Fruit fly (Drosophila melanogaster): ENCODE data around the gene Sfmbt.
A peak's percentile ranks its signal among the peaks of the same experiment; 100 is the strongest.

Gene Sfmbt

DNA sequence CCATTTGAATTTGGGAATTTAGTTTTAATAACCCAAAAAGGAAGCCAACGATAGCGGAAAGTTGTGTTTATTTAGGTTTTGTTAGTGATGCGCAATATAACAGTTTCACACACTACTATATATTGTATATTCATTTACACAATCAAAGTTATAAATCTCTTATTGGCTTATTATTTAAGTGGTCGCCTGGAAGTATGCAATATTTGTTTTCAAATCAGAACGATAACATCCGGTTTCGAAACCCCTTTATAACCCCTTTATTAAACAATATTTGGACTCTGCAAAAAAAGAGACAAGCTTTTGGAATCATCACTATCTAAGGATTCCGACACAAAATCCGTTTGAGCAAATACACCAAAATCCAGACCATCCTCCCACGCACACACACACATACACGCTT lies 18.7 kb downstream of the Sfmbt start (continued):
- TF ChIP-seq so (GFP tag; IDR thresholded peaks at IDR 0.05) (no peak), hb (GFP tag; IDR thresholded peaks at IDR 0.05; ENCODE audit: partially characterized antibody) (no peak), Sox100B (GFP tag; optimal IDR thresholded peaks at IDR 0.05) (no peak), CoRest (tag; optimal IDR thresholded peaks at IDR 0.05) (no peak), hkb (optimal IDR thresholded peaks at IDR 0.05) (no peak), hkb (GFP tag; IDR thresholded peaks at IDR 0.05) (no peak), Hr51 (GFP tag; optimal IDR thresholded peaks at IDR 0.05) (no peak), bcd (GFP tag; optimal IDR thresholded peaks at IDR 0.05) (peak; percentile 6), Nf-YA (GFP tag; IDR thresholded peaks at IDR 0.05) (no peak), br (optimal IDR thresholded peaks at IDR 0.05) (no peak), Ets97D (GFP tag; optimal IDR thresholded peaks at IDR 0.05) (peak; percentile 90), CG2678 (tag; optimal IDR thresholded peaks at IDR 0.05) (no peak), CG18011 (GFP tag; optimal IDR thresholded peaks at IDR 0.05) (no peak), inv (GFP tag; IDR thresholded peaks at IDR 0.05; ENCODE audit: partially characterized antibody) (no peak), CG10274 (GFP tag; optimal IDR thresholded peaks at IDR 0.05) (no peak), CG12155 (GFP tag; optimal IDR thresholded peaks at IDR 0.05) (no peak), sens (GFP tag) (peak; percentile 59), Ada2b (GFP tag; IDR thresholded peaks at IDR 0.05) (no peak), Rfx (GFP tag; IDR thresholded peaks at IDR 0.05) (no peak), her (GFP tag; optimal IDR thresholded peaks at IDR 0.05) (no peak), ci (GFP tag; IDR thresholded peaks at IDR 0.05) (no peak), CG7839 (tag; optimal IDR thresholded peaks at IDR 0.05) (no peak), prd (optimal IDR thresholded peaks at IDR 0.05) (no peak), prd (GFP tag; IDR thresholded peaks at IDR 0.05) (no peak), HHEX (GFP tag; optimal IDR thresholded peaks at IDR 0.05) (peak; percentile 51), CG31441 (GFP tag; IDR thresholded peaks at IDR 0.05) (no peak), wek (GFP tag; optimal IDR thresholded peaks at IDR 0.05) (no peak), CG17361 (GFP tag; IDR thresholded peaks at IDR 0.05) (no peak), CG6272 (GFP tag; IDR thresholded peaks at IDR 0.05) (no peak), CG12071 (GFP tag; optimal IDR thresholded peaks at IDR 0.05) (peak; percentile 6), CG15073 (GFP tag; optimal IDR thresholded peaks at IDR 0.05) (no peak), grau (tag; optimal IDR thresholded peaks at IDR 0.05) (no peak), CG6765 (GFP tag; optimal IDR thresholded peaks at IDR 0.05) (peak; percentile 51), Fer1 (GFP tag; optimal IDR thresholded peaks at IDR 0.05) (peak; percentile 38), CG15601 (tag; optimal IDR thresholded peaks at IDR 0.05) (no peak), CG15479 (GFP tag; optimal IDR thresholded peaks at IDR 0.05) (no peak), onecut (GFP tag; IDR thresholded peaks at IDR 0.05) (0 out of 2 replicates have a peak, but pooled peaks have one; percentile 11), NC2α (GFP tag; optimal IDR thresholded peaks at IDR 0.05) (no peak), CG9876 (GFP tag; optimal IDR thresholded peaks at IDR 0.05) (no peak), NfI (GFP tag; optimal IDR thresholded peaks at IDR 0.05) (peak; percentile 7), CG10431 (GFP tag; optimal IDR thresholded peaks at IDR 0.05) (no peak), crp (GFP tag; optimal IDR thresholded peaks at IDR 0.05) (no peak), CG12236 (GFP tag; optimal IDR thresholded peaks at IDR 0.05) (no peak), eyg (GFP tag; optimal IDR thresholded peaks at IDR 0.05) (no peak), wor (GFP tag; IDR thresholded peaks at IDR 0.05) (no peak), CG5245 (GFP tag; optimal IDR thresholded peaks at IDR 0.05) (no peak), CG4328 (GFP tag; optimal IDR thresholded peaks at IDR 0.05) (no peak), Abd-B (GFP tag; optimal IDR thresholded peaks at IDR 0.05) (no peak), Usf (GFP tag; optimal IDR thresholded peaks at IDR 0.05) (no peak), gcm (GFP tag; optimal IDR thresholded peaks at IDR 0.05) (no peak), Oli (tag; optimal IDR thresholded peaks at IDR 0.05) (no peak), CG17912 (GFP tag; optimal IDR thresholded peaks at IDR 0.05) (no peak)
